Worm (Caenorhabditis elegans): ENCODE data around the gene dnj-3.

DNA sequence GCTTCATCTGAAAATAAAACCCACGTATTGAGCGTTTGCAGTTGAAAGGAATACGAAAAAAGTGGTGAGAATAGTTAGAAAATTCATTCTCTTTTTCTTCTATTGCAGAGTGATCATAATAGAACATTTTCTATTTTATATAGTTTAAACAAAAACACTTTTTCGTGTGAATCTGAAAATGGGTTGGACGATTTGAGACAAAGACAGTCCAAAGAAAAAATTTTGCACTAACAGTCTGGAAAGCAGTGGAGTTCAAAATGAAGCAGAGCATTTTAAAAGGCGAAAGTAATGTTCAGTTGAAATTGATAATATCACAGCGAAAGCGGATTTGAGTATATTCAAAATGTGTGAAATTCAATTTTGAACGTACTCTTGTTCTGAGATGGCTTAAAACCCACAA is 20.1 kb downstream of the dnj-3 start, which contains the start of gene C01G10.18:
- no peak for TF ChIP-seq zag-1 (tag; optimal IDR thresholded peaks at IDR 0.05)
- TF ChIP-seq unc-62 (GFP tag; optimal IDR thresholded peaks at IDR 0.05): no peak
- TF ChIP-seq aly-2 (tag; optimal IDR thresholded peaks at IDR 0.05): no peak
- TF ChIP-seq lin-39 (tag; optimal IDR thresholded peaks at IDR 0.05): no peak

All from whole organism, L3 larva.